Worm (Caenorhabditis elegans) whole organism, early embryonic: ENCODE data around the gene clec-178.

Experiments
- ama-1 ChIP-seq: fragments of 150-350 bp; optimal IDR thresholded peaks from 2 replicates; lab custom pipeline; 2014
- ceh-36 ChIP-seq: sonication (generic microtip); optimal IDR thresholded peaks from 2 replicates; lab custom pipeline; 2016; ENCODE audit warnings: missing genetic modification characterization, inconsistent platforms, missing compliant biosample characterization
- hmg-4 ChIP-seq: fragments of 200-800 bp; sonication (Bioruptor generic); optimal IDR thresholded peaks from 2 replicates; lab custom pipeline; 2018; ENCODE audit warnings: mild to moderate bottlenecking, missing genetic modification characterization, missing compliant biosample characterization
- tbx-37 ChIP-seq: fragments of 200-800 bp; sonication (Bioruptor generic); conservative IDR thresholded peaks from 2 replicates; pipeline ENCODE4 v1.3.6; 2022; ENCODE audit warnings: missing genetic modification reagents, missing genetic modification characterization, missing compliant biosample characterization

- TF ChIP-seq tbx-37 (GFP tag; lab: Robert Waterston, UW) (no peak), ama-1 (lab: Kevin White, UChicago) (no peak), hmg-4 (no peak), ceh-36 (tag; lab: Kevin White, UChicago) (no peak)
Measured at ce11 chrIV:5635551-5635950, 18.2 kb upstream of the clec-178 start, which contains the start of gene srd-13.
